Worm (Caenorhabditis elegans): Measurements from ENCODE around the gene rme-6.
A peak's percentile ranks its signal among the peaks of the same experiment; 100 is the strongest.

The rme-6 gene

DNA sequence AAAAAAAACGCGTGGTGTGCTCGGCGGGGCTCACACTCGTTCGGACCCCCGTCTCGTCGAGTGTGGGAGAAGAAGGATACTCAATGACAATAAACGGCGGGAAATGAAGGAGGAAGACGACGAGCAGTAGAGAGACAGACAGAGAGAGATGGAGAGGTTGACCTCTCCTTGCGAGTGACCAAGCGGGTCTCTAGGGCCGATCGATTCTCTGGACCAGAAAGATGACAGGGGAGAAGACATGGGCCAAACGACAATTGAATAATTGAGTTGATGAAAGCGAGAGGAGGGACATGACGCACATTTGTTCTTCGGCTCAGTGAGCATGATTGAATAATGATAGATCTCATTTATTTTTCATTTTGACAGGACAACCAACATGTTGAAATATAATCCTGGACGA, 23.4 kb downstream of the rme-6 start:
- TF ChIP-seq cebp-1 (GFP tag; IDR thresholded peaks at IDR 0.05) (no peak), cebp-1 (tag; optimal IDR thresholded peaks at IDR 0.05) (peak; percentile 18), lin-35 (GFP tag; optimal IDR thresholded peaks at IDR 0.05) (no peak)

DNA sequence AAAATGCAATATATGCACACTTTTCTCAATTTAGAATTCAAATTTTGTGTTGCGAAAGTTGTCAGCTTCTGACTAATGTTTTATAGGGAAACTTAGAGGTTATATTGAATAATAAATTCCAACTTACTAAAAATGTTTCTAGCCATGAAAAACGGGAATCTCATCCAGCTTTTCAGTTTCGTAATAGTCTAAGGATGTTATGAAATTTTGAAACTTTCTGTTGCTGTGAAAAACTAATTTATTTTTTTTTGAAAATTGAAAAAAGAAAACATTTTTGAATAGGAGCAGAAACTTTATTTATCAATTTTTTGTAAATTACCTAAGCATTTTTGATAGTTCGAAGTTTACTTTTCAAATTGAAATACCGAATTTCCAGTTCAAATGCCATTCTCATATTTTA, 24.6 kb downstream of the rme-6 start:
- no peak for TF ChIP-seq Y53F4B.3 (GFP tag; IDR thresholded peaks at IDR 0.05)
- no peak for TF ChIP-seq cebp-1 (GFP tag; IDR thresholded peaks at IDR 0.05)
- peak; percentile 66 for TF ChIP-seq cebp-1 (tag; optimal IDR thresholded peaks at IDR 0.05)
- TF ChIP-seq F55B11.4 (tag; optimal IDR thresholded peaks at IDR 0.05; ENCODE audit: borderline replicate concordance, insufficient read depth), result no peak

ce11 chrX:1122198-1122597, 25.2 kb downstream of the rme-6 start:
- TF ChIP-seq ets-4 (GFP tag; optimal IDR thresholded peaks at IDR 0.05) (no peak), B0019.2 (GFP tag; conservative IDR thresholded peaks at IDR 0.05) (no peak), gei-17 (GFP tag; optimal IDR thresholded peaks at IDR 0.05) (no peak), attf-3 (GFP tag; conservative IDR thresholded peaks at IDR 0.05) (no peak), D2030.7 (GFP tag; IDR thresholded peaks at IDR 0.05) (no peak), nfyb-1 (GFP tag; IDR thresholded peaks at IDR 0.05) (no peak), F10E7.11 (tag; optimal IDR thresholded peaks at IDR 0.05) (no peak), madf-6 (GFP tag; IDR thresholded peaks at IDR 0.05) (no peak), sea-2 (GFP tag; IDR thresholded peaks at IDR 0.05) (no peak), C17E4.6 (GFP tag; IDR thresholded peaks at IDR 0.05) (no peak), tlf-1 (GFP tag; optimal IDR thresholded peaks at IDR 0.05) (no peak), pbrm-1 (GFP tag; IDR thresholded peaks at IDR 0.05) (no peak), tbp1 (GFP tag; optimal IDR thresholded peaks at IDR 0.05) (no peak), nhr-80 (tag; optimal IDR thresholded peaks at IDR 0.05) (no peak), Y79H2A.3 (GFP tag; conservative IDR thresholded peaks at IDR 0.05) (no peak), F49E8.2 (tag; optimal IDR thresholded peaks at IDR 0.05; ENCODE audit: insufficient read depth) (no peak)

- no peak for TF ChIP-seq ceh-79 (tag; optimal IDR thresholded peaks at IDR 0.05)
- TF ChIP-seq hrde-1 (tag; optimal IDR thresholded peaks at IDR 0.05; ENCODE audit: borderline replicate concordance), result no peak
- no peak for TF ChIP-seq ZK185.1 (tag; optimal IDR thresholded peaks at IDR 0.05; ENCODE audit: poor library complexity, severe bottlenecking)
- no peak for TF ChIP-seq repo-1 (tag; optimal IDR thresholded peaks at IDR 0.05)
- no peak for TF ChIP-seq lsl-1 (GFP tag; optimal IDR thresholded peaks at IDR 0.05)
- no peak for TF ChIP-seq nhr-27 (tag; optimal IDR thresholded peaks at IDR 0.05)
- no peak for TF ChIP-seq F10E7.11 (tag; optimal IDR thresholded peaks at IDR 0.05)
- no peak for TF ChIP-seq tbp1 (GFP tag; optimal IDR thresholded peaks at IDR 0.05)
- no peak for TF ChIP-seq xnd-1 (tag; optimal IDR thresholded peaks at IDR 0.05)
- TF ChIP-seq snpc-1.1 (tag; optimal IDR thresholded peaks at IDR 0.05; ENCODE audit: insufficient read depth), result no peak
- no peak for TF ChIP-seq lir-1 (GFP tag; conservative IDR thresholded peaks at IDR 0.05)
- TF ChIP-seq egl-18 (GFP tag; IDR thresholded peaks at IDR 0.05), result no peak
- no peak for TF ChIP-seq cebp-2 (GFP tag; IDR thresholded peaks at IDR 0.05)
- TF ChIP-seq lin-35 (GFP tag; optimal IDR thresholded peaks at IDR 0.05), result no peak
- TF ChIP-seq ama-1 (optimal IDR thresholded peaks at IDR 0.05), result no peak
- TF ChIP-seq ama-1 (GFP tag; optimal IDR thresholded peaks at IDR 0.05), result no peak
- no peak for TF ChIP-seq lin-26 (GFP tag; IDR thresholded peaks at IDR 0.05)
These were observed 26.5 kb downstream of the rme-6 start for ce11 chrX:1123471-1123870.
